Worm (Caenorhabditis elegans): ENCODE data around the gene mab-21.

The mab-21 gene

ce11 chrIII:4568455-4568854, 32.1 kb upstream of the mab-21 start, which contains the start of gene idhg-1 (continued):
- no peak for TF ChIP-seq mdl-1 (tag; optimal IDR thresholded peaks at IDR 0.05)
- no peak for TF ChIP-seq pqm-1 (tag; optimal IDR thresholded peaks at IDR 0.05)
- peak; percentile 85 for TF ChIP-seq snu-23 (GFP tag; optimal IDR thresholded peaks at IDR 0.05)
- no peak for TF ChIP-seq sptf-1 (tag; optimal IDR thresholded peaks at IDR 0.05)
- peak; percentile 64 for TF ChIP-seq unc-86 (tag; optimal IDR thresholded peaks at IDR 0.05)
- TF ChIP-seq ztf-11 (tag; optimal IDR thresholded peaks at IDR 0.05): peak in 1 of 2 experiments; percentile 55
- no peak for TF ChIP-seq egl-27 (tag; optimal IDR thresholded peaks at IDR 0.05)
- TF ChIP-seq lsy-2 (tag; optimal IDR thresholded peaks at IDR 0.05): peak; percentile 71 to 74
- TF ChIP-seq skn-1 (tag; optimal IDR thresholded peaks at IDR 0.05): peak; percentile 49
- no peak for TF ChIP-seq Y116A8C.19 (tag; optimal IDR thresholded peaks at IDR 0.05; ENCODE audit: borderline replicate concordance)
- TF ChIP-seq unc-130 (tag; optimal IDR thresholded peaks at IDR 0.05): peak; percentile 61
- TF ChIP-seq ceh-8 (GFP tag; optimal IDR thresholded peaks at IDR 0.05): no peak
- TF ChIP-seq lin-39 (tag; optimal IDR thresholded peaks at IDR 0.05): peak; percentile 35
- peak; percentile 71 for TF ChIP-seq nhr-90 (tag; optimal IDR thresholded peaks at IDR 0.05; ENCODE audit: poor library complexity)
- TF ChIP-seq ceh-88 (GFP tag; IDR thresholded peaks at IDR 0.05): peak; percentile 26; the same call in 1 of the 2 replicates
- no peak for TF ChIP-seq aly-2 (tag; optimal IDR thresholded peaks at IDR 0.05)
- peak; percentile 47 to 61 (median 58) for TF ChIP-seq dpl-1 (GFP tag; optimal IDR thresholded peaks at IDR 0.05)
- no peak for TF ChIP-seq unc-62 (GFP tag; optimal IDR thresholded peaks at IDR 0.05)
- no peak for TF ChIP-seq ces-1 (GFP tag; optimal IDR thresholded peaks at IDR 0.05)
- TF ChIP-seq tlp-1 (tag; optimal IDR thresholded peaks at IDR 0.05): no peak
- TF ChIP-seq efl-1 (optimal IDR thresholded peaks at IDR 0.05): peak; percentile 48 to 65
- TF ChIP-seq efl-1 (GFP tag; optimal IDR thresholded peaks at IDR 0.05 in 1 of 2): peak; percentile 38 to 96
- peak; percentile 3 for TF ChIP-seq vab-15 (tag; optimal IDR thresholded peaks at IDR 0.05)
- peak; percentile 7 for TF ChIP-seq pax-3 (tag; optimal IDR thresholded peaks at IDR 0.05)
- TF ChIP-seq lin-15B (tag; optimal IDR thresholded peaks at IDR 0.05): peak; percentile 4
- TF ChIP-seq nhr-84 (tag; optimal IDR thresholded peaks at IDR 0.05): peak; percentile 26
- no peak for TF ChIP-seq alr-1 (tag; optimal IDR thresholded peaks at IDR 0.05; ENCODE audit: borderline replicate concordance)
- TF ChIP-seq jun-1 (tag; optimal IDR thresholded peaks at IDR 0.05): no peak
- TF ChIP-seq xbp-1 (tag; optimal IDR thresholded peaks at IDR 0.05): peak; percentile 71
- no peak for TF ChIP-seq unc-98 (GFP tag; IDR thresholded peaks at IDR 0.05)
- no peak for TF ChIP-seq hpl-2 (GFP tag; optimal IDR thresholded peaks at IDR 0.05)
- TF ChIP-seq lin-14 (GFP tag; optimal IDR thresholded peaks at IDR 0.05): peak; percentile 71
- TF ChIP-seq swsn-7 (tag; optimal IDR thresholded peaks at IDR 0.05): peak; percentile 84
- TF ChIP-seq lin-13 (GFP tag; optimal IDR thresholded peaks at IDR 0.05): peak; percentile 41
- TF ChIP-seq lir-3 (tag; optimal IDR thresholded peaks at IDR 0.05; ENCODE audit: poor library complexity): peak; percentile 63
- TF ChIP-seq lin-35 (GFP tag; optimal IDR thresholded peaks at IDR 0.05): peak; percentile 19 to 63
- peak; percentile 37 for TF ChIP-seq nhr-11 (tag; optimal IDR thresholded peaks at IDR 0.05)
- no peak for TF ChIP-seq hlh-17 (GFP tag; optimal IDR thresholded peaks at IDR 0.05; ENCODE audit: borderline replicate concordance)
- TF ChIP-seq mab-9 (GFP tag; IDR thresholded peaks at IDR 0.05): no peak
- no peak for TF ChIP-seq unc-30 (tag; optimal IDR thresholded peaks at IDR 0.05)
- TF ChIP-seq isw-1 (GFP tag; IDR thresholded peaks at IDR 0.05): no peak; the same call in none of the 2 replicates
- TF ChIP-seq ztf-4 (tag; optimal IDR thresholded peaks at IDR 0.05): peak; percentile 63

ce11 chrIII:4578385-4578903, 22.1 kb upstream of the mab-21 start, which contains the start of the genes sel-5 and wdr-48:
Gene sel-5 (minus strand): TSS chrIII:4578437.
Gene wdr-48 (plus strand): TSS chrIII:4578853.
- TF ChIP-seq nhr-20 (tag; optimal IDR thresholded peaks at IDR 0.05): peak; percentile 36
- no peak for TF ChIP-seq C34B4.2 (tag; optimal IDR thresholded peaks at IDR 0.05)
- peak; percentile 60 for TF ChIP-seq blmp-1 (tag; optimal IDR thresholded peaks at IDR 0.05)
- peak; percentile 55 for TF ChIP-seq skn-1 (tag; optimal IDR thresholded peaks at IDR 0.05)
- peak in 1 of 3 experiments; percentile 18 for TF ChIP-seq ceh-82 (tag; optimal IDR thresholded peaks at IDR 0.05)
- TF ChIP-seq aly-2 (tag; optimal IDR thresholded peaks at IDR 0.05): no peak
- peak; percentile 53 to 59 for TF ChIP-seq lsy-2 (tag; optimal IDR thresholded peaks at IDR 0.05)
- no peak for TF ChIP-seq ztf-11 (tag; optimal IDR thresholded peaks at IDR 0.05)
- no peak for TF ChIP-seq hlh-4 (tag; optimal IDR thresholded peaks at IDR 0.05)
- TF ChIP-seq ceh-8 (GFP tag; optimal IDR thresholded peaks at IDR 0.05): no peak
- TF ChIP-seq efl-1 (optimal IDR thresholded peaks at IDR 0.05): peak; percentile 19 to 40
- peak; percentile 60 to 95 for TF ChIP-seq efl-1 (GFP tag; optimal IDR thresholded peaks at IDR 0.05 in 1 of 2)
- no peak for TF ChIP-seq unc-30 (tag; optimal IDR thresholded peaks at IDR 0.05)
- TF ChIP-seq elt-3 (tag; optimal IDR thresholded peaks at IDR 0.05): peak in 1 of 6 experiments; percentile 23
- TF ChIP-seq hpl-2 (GFP tag; optimal IDR thresholded peaks at IDR 0.05): no peak
- peak; percentile 12 for TF ChIP-seq C16A3.4 (tag; optimal IDR thresholded peaks at IDR 0.05)
- peak; percentile 42 for TF ChIP-seq F16B12.6 (tag; optimal IDR thresholded peaks at IDR 0.05)
- TF ChIP-seq nhr-71 (tag; optimal IDR thresholded peaks at IDR 0.05): peak; percentile 33
- TF ChIP-seq rnt-1 (tag; optimal IDR thresholded peaks at IDR 0.05): peak; percentile 39
